Fruit fly (Drosophila melanogaster) whole organism, wandering third instar larva: ENCODE data around the gene DIP-alpha.

Experiments
- Myc ChIP-seq: fragments of >200 bp; optimal IDR thresholded peaks from 2 replicates; lab custom pipeline; 2017
- jim ChIP-seq: fragments of 175-275, 200-325 bp; sonication (Bioruptor generic); optimal IDR thresholded peaks from 2 replicates; lab custom pipeline; 2016; ENCODE audit warnings: missing biosample characterization, mild to moderate bottlenecking, missing genetic modification characterization
- pan ChIP-seq: fragments of >200 bp; optimal IDR thresholded peaks from 2 replicates; lab custom pipeline; 2017
- psq ChIP-seq: fragments of 200-800 bp; sonication (Bioruptor generic); optimal IDR thresholded peaks from 3 replicates; lab custom pipeline; 2017; ENCODE audit warnings: missing biosample characterization, mild to moderate bottlenecking, missing genetic modification characterization, moderate library complexity

- TF ChIP-seq Myc: no peak
- TF ChIP-seq pan: no peak
- peak; percentile 61 for TF ChIP-seq psq
- TF ChIP-seq jim: peak; percentile 60
Measured at dm6 chrX:3474476-3475439, 96.7 kb downstream of the DIP-alpha start, which contains the start of gene CG12206.
